Worm (Caenorhabditis elegans) whole organism, L1 larva: ENCODE measurements around the gene alfa-1.

ENCODE experiments used
- C04F5.9 ChIP-seq: sonication (generic microtip); optimal IDR thresholded peaks from 2 replicates; lab custom pipeline; 2016; ENCODE audit warnings: missing genetic modification characterization, missing compliant biosample characterization
- C16A3.4 ChIP-seq: fragments of 150-350 bp; optimal IDR thresholded peaks from 2 replicates; lab custom pipeline; 2014; ENCODE audit warnings: missing biosample characterization, missing genetic modification characterization
- aha-1 ChIP-seq: fragments of 150-350 bp; optimal IDR thresholded peaks from 2 replicates; lab custom pipeline; 2014; ENCODE audit warnings: missing biosample characterization, missing genetic modification characterization
- aly-2 ChIP-seq: fragments of 150-350 bp; optimal IDR thresholded peaks from 2 replicates; lab custom pipeline; 2014; ENCODE audit warnings: missing biosample characterization, missing genetic modification characterization
- ama-1 ChIP-seq: fragments of 150-350 bp; optimal IDR thresholded peaks from 2 replicates; lab custom pipeline; 2014
- blmp-1 ChIP-seq: fragments of 150-350 bp; optimal IDR thresholded peaks from 2 replicates; lab custom pipeline; 2014; ENCODE audit warnings: missing biosample characterization, missing genetic modification characterization
- ceh-8 ChIP-seq: fragments of 200-800 bp; sonication (Bioruptor generic); optimal IDR thresholded peaks from 2 replicates; lab custom pipeline; 2018; ENCODE audit warnings: mild to moderate bottlenecking, missing genetic modification characterization, moderate library complexity, missing compliant biosample characterization
- ceh-88 ChIP-seq: fragments of 200-800 bp; sonication (Bioruptor generic); IDR thresholded peaks from 2 replicates; pipeline ENCODE4 v1.3.6; 2022; ENCODE audit warnings: missing genetic modification characterization, missing compliant biosample characterization
- ceh-90 ChIP-seq: sonication (generic microtip); optimal IDR thresholded peaks from 2 replicates; lab custom pipeline; 2016; ENCODE audit warnings: missing genetic modification characterization, missing compliant biosample characterization
- dpl-1 ChIP-seq, 3 experiments: fragments of 150-350 bp in 2 of 3; sonication (generic microtip) in 1 of 3; optimal IDR thresholded peaks; 2 replicates each; lab custom pipeline; 2014 to 2017; ENCODE audit warnings: missing biosample characterization in 3 of 3, missing genetic modification characterization in 3 of 3, missing genetic modification reagents in 3 of 3
- efl-1 ChIP-seq, 4 experiments: fragments of 150-350 bp; optimal IDR thresholded peaks in 3 of 4; peaks in 1 of 4; 1 replicate in 1 of 4; 2 replicates in 3 of 4; lab custom pipeline; 2014; ENCODE audit warnings: missing biosample characterization in 2 of 4, missing genetic modification characterization in 2 of 4, missing genetic modification reagents in 2 of 4
- egl-13 ChIP-seq: sonication (generic microtip); optimal IDR thresholded peaks from 2 replicates; lab custom pipeline; 2016; ENCODE audit warnings: missing genotype, missing genetic modification reagents, missing genetic modification characterization, missing compliant biosample characterization
- elt-2 ChIP-seq: sonication (generic microtip); optimal IDR thresholded peaks from 2 replicates; lab custom pipeline; 2016; ENCODE audit warnings: missing genetic modification characterization, mild to moderate bottlenecking, inconsistent platforms, missing compliant biosample characterization, missing genetic modification reagents
- elt-3 ChIP-seq, 6 experiments: fragments of 150-350 bp in 1 of 6; sonication (generic microtip); optimal IDR thresholded peaks; 2 replicates each; lab custom pipeline; 2017 to 2018; ENCODE audit warnings: missing biosample characterization in 6 of 6, missing genetic modification characterization in 6 of 6, inconsistent platforms in 1 of 6
- fos-1 ChIP-seq: fragments of 150-350 bp; optimal IDR thresholded peaks from 2 replicates; lab custom pipeline; 2014; ENCODE audit warnings: missing biosample characterization, missing genetic modification characterization
- grh-1 ChIP-seq: fragments of 200-800 bp; sonication (Bioruptor generic); IDR thresholded peaks from 2 replicates; pipeline ENCODE4 v1.3.6; 2022; ENCODE audit warnings: missing genetic modification reagents, missing genetic modification characterization, missing compliant biosample characterization
- hlh-17 ChIP-seq: fragments of 200-800 bp; sonication (Bioruptor generic); optimal IDR thresholded peaks from 2 replicates; lab custom pipeline; 2018; ENCODE audit warnings: missing genetic modification characterization, mild to moderate bottlenecking, missing compliant biosample characterization, moderate library complexity, borderline replicate concordance
- hlh-4 ChIP-seq: sonication (generic microtip); optimal IDR thresholded peaks from 2 replicates; lab custom pipeline; 2016; ENCODE audit warnings: mild to moderate bottlenecking, missing genetic modification characterization, missing compliant biosample characterization
- hpl-2 ChIP-seq: fragments of 150-350 bp; optimal IDR thresholded peaks from 2 replicates; lab custom pipeline; 2014; ENCODE audit warnings: missing biosample characterization, missing genetic modification reagents, missing genetic modification characterization
- lin-14 ChIP-seq: fragments of 200-800 bp; sonication (Bioruptor generic); optimal IDR thresholded peaks from 2 replicates; lab custom pipeline; 2018; ENCODE audit warnings: mild to moderate bottlenecking, missing genetic modification characterization, moderate library complexity, missing compliant biosample characterization
- lin-15B ChIP-seq: fragments of 150-350 bp; sonication (generic microtip); optimal IDR thresholded peaks from 3 replicates; lab custom pipeline; 2014; ENCODE audit warnings: missing biosample characterization, missing genetic modification characterization
- lin-35 ChIP-seq, 2 experiments: fragments of 150-350 bp; optimal IDR thresholded peaks; 2 replicates each; lab custom pipeline; 2014; ENCODE audit warnings: missing biosample characterization in 2 of 2, missing genetic modification characterization in 2 of 2, missing genetic modification reagents in 2 of 2
- lir-3 ChIP-seq: sonication (generic microtip); optimal IDR thresholded peaks from 2 replicates; lab custom pipeline; 2016; ENCODE audit warnings: mild to moderate bottlenecking, missing genetic modification characterization, moderate library complexity, missing compliant biosample characterization; ENCODE audit not compliant: poor library complexity
- lsy-2 ChIP-seq, 2 experiments: fragments of 150-350 bp; optimal IDR thresholded peaks; 2 replicates each; lab custom pipeline; 2014; ENCODE audit warnings: missing biosample characterization in 2 of 2, missing genetic modification characterization in 2 of 2
- mdl-1 ChIP-seq, 2 experiments: fragments of 150-350 bp; optimal IDR thresholded peaks; 2 replicates each; lab custom pipeline; 2014 to 2017; ENCODE audit warnings: missing biosample characterization in 2 of 2, missing genetic modification characterization in 2 of 2, inconsistent platforms in 1 of 2
- mef-2 ChIP-seq: fragments of 150-350 bp; optimal IDR thresholded peaks from 2 replicates; lab custom pipeline; 2014; ENCODE audit warnings: missing biosample characterization, missing genetic modification characterization
- mep-1 ChIP-seq: fragments of 150-350 bp; optimal IDR thresholded peaks from 2 replicates; lab custom pipeline; 2014; ENCODE audit warnings: missing biosample characterization, missing genetic modification characterization
- nhr-12 ChIP-seq: sonication (generic microtip); optimal IDR thresholded peaks from 2 replicates; lab custom pipeline; 2017; ENCODE audit warnings: missing biosample characterization, missing genetic modification characterization
- nhr-20 ChIP-seq: sonication (generic microtip); optimal IDR thresholded peaks from 2 replicates; lab custom pipeline; 2016; ENCODE audit warnings: mild to moderate bottlenecking, missing genetic modification characterization, missing compliant biosample characterization
- nhr-28 ChIP-seq: fragments of 150-350 bp; optimal IDR thresholded peaks from 2 replicates; lab custom pipeline; 2014; ENCODE audit warnings: missing biosample characterization, missing genetic modification characterization
- nhr-71 ChIP-seq: sonication (generic microtip); optimal IDR thresholded peaks from 2 replicates; lab custom pipeline; 2016; ENCODE audit warnings: mild to moderate bottlenecking, missing genetic modification characterization, moderate library complexity, missing compliant biosample characterization
- nhr-76 ChIP-seq: sonication (generic microtip); optimal IDR thresholded peaks from 2 replicates; lab custom pipeline; 2017; ENCODE audit warnings: missing biosample characterization, missing genetic modification characterization
- nhr-85 ChIP-seq: sonication (generic microtip); peaks from one replicate; lab custom pipeline; 2016; ENCODE audit warnings: missing genetic modification characterization, inconsistent platforms, missing compliant biosample characterization
- nhr-90 ChIP-seq: sonication (generic microtip); optimal IDR thresholded peaks from 2 replicates; lab custom pipeline; 2016; ENCODE audit warnings: mild to moderate bottlenecking, missing genetic modification characterization, missing compliant biosample characterization; ENCODE audit not compliant: poor library complexity
- pag-3 ChIP-seq: sonication (generic microtip); optimal IDR thresholded peaks from 2 replicates; lab custom pipeline; 2017; ENCODE audit warnings: missing genetic modification characterization, mild to moderate bottlenecking, missing compliant biosample characterization, antibody characterized with exemption, borderline replicate concordance; ENCODE audit not compliant: insufficient read depth
- pax-3 ChIP-seq: fragments of 200-800 bp; sonication (Bioruptor generic); optimal IDR thresholded peaks from 2 replicates; lab custom pipeline; 2018; ENCODE audit warnings: mild to moderate bottlenecking, missing genetic modification characterization, moderate library complexity, missing compliant biosample characterization
- pqm-1 ChIP-seq: sonication (generic microtip); optimal IDR thresholded peaks from 3 replicates; lab custom pipeline; 2017; ENCODE audit warnings: missing biosample characterization, missing genetic modification characterization
- rnt-1 ChIP-seq: sonication (generic microtip); optimal IDR thresholded peaks from 2 replicates; lab custom pipeline; 2016; ENCODE audit warnings: mild to moderate bottlenecking, missing genetic modification characterization, moderate library complexity, missing compliant biosample characterization
- sox-4 ChIP-seq: sonication (generic microtip); optimal IDR thresholded peaks from 2 replicates; lab custom pipeline; 2016; ENCODE audit warnings: missing genetic modification characterization, missing compliant biosample characterization
- sup-37 ChIP-seq: fragments of 200-800 bp; sonication (Bioruptor generic); optimal IDR thresholded peaks from 2 replicates; lab custom pipeline; 2018; ENCODE audit warnings: mild to moderate bottlenecking, missing genetic modification characterization, missing compliant biosample characterization
- swsn-7 ChIP-seq: sonication (generic microtip); optimal IDR thresholded peaks from 2 replicates; lab custom pipeline; 2016; ENCODE audit warnings: missing genetic modification characterization, missing compliant biosample characterization
- tbx-2 ChIP-seq: sonication (generic microtip); optimal IDR thresholded peaks from 2 replicates; lab custom pipeline; 2016; ENCODE audit warnings: missing genetic modification characterization, missing compliant biosample characterization
- tlp-1 ChIP-seq: fragments of 150-350 bp; optimal IDR thresholded peaks from 2 replicates; lab custom pipeline; 2014; ENCODE audit warnings: missing biosample characterization, missing genetic modification characterization
- unc-130 ChIP-seq: fragments of 150-350 bp; optimal IDR thresholded peaks from 2 replicates; lab custom pipeline; 2017; ENCODE audit warnings: missing biosample characterization, missing genetic modification characterization, inconsistent platforms
- unc-86 ChIP-seq: sonication (generic microtip); optimal IDR thresholded peaks from 2 replicates; lab custom pipeline; 2016; ENCODE audit warnings: missing genetic modification characterization, missing compliant biosample characterization
- vab-15 ChIP-seq: sonication (generic microtip); optimal IDR thresholded peaks from 2 replicates; lab custom pipeline; 2017; ENCODE audit warnings: missing genotype, mild to moderate bottlenecking, missing genetic modification characterization, missing compliant biosample characterization
- xbp-1 ChIP-seq: sonication (generic microtip); optimal IDR thresholded peaks from 2 replicates; lab custom pipeline; 2016; ENCODE audit warnings: missing genetic modification characterization, missing compliant biosample characterization
- zag-1 ChIP-seq: fragments of 150-350 bp; optimal IDR thresholded peaks from 2 replicates; lab custom pipeline; 2014; ENCODE audit warnings: missing biosample characterization, missing genetic modification characterization
- ztf-4 ChIP-seq: fragments of 150-350 bp; optimal IDR thresholded peaks from 2 replicates; lab custom pipeline; 2014; ENCODE audit warnings: missing biosample characterization, missing genetic modification characterization

Gene alfa-1

DNA sequence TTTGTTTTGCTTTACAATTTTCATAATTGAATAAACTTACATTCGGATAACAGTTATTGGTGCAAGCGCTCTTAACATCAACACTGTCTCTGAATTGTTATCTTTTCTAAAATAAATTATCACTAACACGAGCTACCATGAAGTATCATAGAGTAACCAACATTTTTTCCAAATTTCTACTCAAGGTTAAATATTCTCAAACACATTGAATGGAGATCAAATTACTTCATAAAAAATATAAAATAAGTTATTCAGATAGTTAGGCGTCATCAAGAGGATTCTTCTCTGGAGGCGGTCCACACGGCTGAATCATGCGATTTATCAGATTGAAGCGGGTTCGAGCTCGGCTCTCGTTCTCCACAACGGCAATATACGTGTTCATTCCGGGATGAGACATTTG lies 36.1 kb upstream of the alfa-1 start, which contains the start of gene B0495.5:
B0495.5 (minus strand) TSS at position 101 of the 400 bp plus-strand sequence.
- TF ChIP-seq sup-37 (GFP tag; lab: Kevin White, UChicago): no peak
- TF ChIP-seq lsy-2 (tag; optimal IDR thresholded peaks at IDR 0.05; lab: Kevin White, UChicago): no peak

DNA sequence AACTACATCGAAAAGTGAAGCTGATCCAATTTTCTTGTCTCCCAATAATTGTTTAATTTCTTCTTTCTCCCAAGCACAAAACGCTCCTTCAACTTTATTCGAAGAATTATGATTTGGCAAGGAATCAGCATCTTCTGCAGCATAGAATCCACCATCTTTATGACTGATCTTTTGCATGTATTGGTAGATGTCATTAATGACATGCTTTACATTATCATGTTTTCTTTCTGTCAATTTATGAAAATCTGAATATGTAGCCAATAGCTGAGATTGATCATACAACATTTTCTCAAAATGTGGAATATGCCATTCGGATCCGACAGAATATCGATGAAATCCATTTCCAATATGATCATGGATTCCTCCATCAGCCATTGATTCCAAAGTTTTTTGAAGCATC lies 34.8 kb upstream of the alfa-1 start:
- TF ChIP-seq swsn-7 (tag; lab: Kevin White, UChicago) (no peak), ceh-8 (GFP tag; lab: Kevin White, UChicago) (no peak), zag-1 (tag; lab: Kevin White, UChicago) (no peak), C16A3.4 (tag; lab: Kevin White, UChicago) (no peak), lir-3 (tag; lab: Kevin White, UChicago) (no peak), C04F5.9 (tag; lab: Kevin White, UChicago) (no peak), rnt-1 (tag; lab: Kevin White, UChicago) (no peak), grh-1 (no peak), ceh-88 (no peak), aha-1 (tag; lab: Kevin White, UChicago) (no peak), nhr-12 (tag; lab: Kevin White, UChicago) (no peak), tbx-2 (tag; lab: Kevin White, UChicago) (no peak), pag-3 (tag; lab: Kevin White, UChicago) (no peak)

- TF ChIP-seq blmp-1 (tag; lab: Kevin White, UChicago): no peak
- no peak for TF ChIP-seq vab-15
- TF ChIP-seq hlh-17 (GFP tag; lab: Kevin White, UChicago): no peak
- TF ChIP-seq lin-35 (GFP tag; optimal IDR thresholded peaks at IDR 0.05; lab: Kevin White, UChicago): peak in 1 of 2 experiments; percentile 24
- no peak for TF ChIP-seq fos-1 (tag; lab: Kevin White, UChicago)
- TF ChIP-seq nhr-76 (tag; lab: Kevin White, UChicago): no peak
- no peak for TF ChIP-seq unc-86 (tag; lab: Kevin White, UChicago)
- TF ChIP-seq dpl-1 (GFP tag; optimal IDR thresholded peaks at IDR 0.05; lab: Kevin White, UChicago): no peak
- peak; percentile 36 for TF ChIP-seq tlp-1 (tag; lab: Kevin White, UChicago)
- TF ChIP-seq sox-4 (tag; lab: Kevin White, UChicago): no peak
- TF ChIP-seq ama-1 (lab: Kevin White, UChicago): no peak
- TF ChIP-seq nhr-12 (tag; lab: Kevin White, UChicago): no peak
- no peak for TF ChIP-seq nhr-85
- TF ChIP-seq lin-14 (GFP tag; lab: Kevin White, UChicago): peak; percentile 33
- TF ChIP-seq xbp-1 (tag; lab: Kevin White, UChicago): no peak
- TF ChIP-seq elt-2 (tag; lab: Kevin White, UChicago): peak; percentile 95
- no peak for TF ChIP-seq mef-2
- no peak for TF ChIP-seq egl-13 (tag; lab: Kevin White, UChicago)
- no peak for TF ChIP-seq elt-3 (tag; optimal IDR thresholded peaks at IDR 0.05; lab: Kevin White, UChicago)
- TF ChIP-seq ztf-4 (tag; lab: Kevin White, UChicago): no peak
- TF ChIP-seq unc-130: no peak
- TF ChIP-seq lir-3 (tag; lab: Kevin White, UChicago): no peak
- peak; percentile 20 for TF ChIP-seq nhr-90 (tag; lab: Kevin White, UChicago)
- no peak for TF ChIP-seq mep-1
- no peak for TF ChIP-seq lin-15B (tag; lab: Kevin White, UChicago)
- TF ChIP-seq nhr-71 (tag; lab: Kevin White, UChicago): no peak
- no peak for TF ChIP-seq pqm-1 (tag; lab: Kevin White, UChicago)
- TF ChIP-seq hlh-4 (tag; lab: Kevin White, UChicago): no peak
- TF ChIP-seq nhr-20 (tag; lab: Kevin White, UChicago): peak; percentile 24
- no peak for TF ChIP-seq tbx-2 (tag; lab: Kevin White, UChicago)
- TF ChIP-seq pax-3 (tag; lab: Kevin White, UChicago): no peak
- no peak for TF ChIP-seq nhr-28 (tag; lab: Kevin White, UChicago)
- TF ChIP-seq hpl-2 (GFP tag; lab: Kevin White, UChicago): no peak
- no peak for TF ChIP-seq lsy-2 (tag; optimal IDR thresholded peaks at IDR 0.05; lab: Kevin White, UChicago)
- no peak for TF ChIP-seq aly-2 (tag; lab: Kevin White, UChicago)
- no peak for TF ChIP-seq ceh-90 (tag; lab: Kevin White, UChicago)
- TF ChIP-seq sup-37 (GFP tag; lab: Kevin White, UChicago): no peak
- TF ChIP-seq efl-1 (optimal IDR thresholded peaks at IDR 0.05; lab: Kevin White, UChicago): no peak
- TF ChIP-seq efl-1 (GFP tag; optimal IDR thresholded peaks at IDR 0.05 in 1 of 2; lab: Kevin White, UChicago): no peak
- TF ChIP-seq grh-1: no peak
- no peak for TF ChIP-seq mdl-1 (tag; optimal IDR thresholded peaks at IDR 0.05; lab: Kevin White, UChicago)
Measured at ce11 chrII:7695636-7696035, 33.3 kb upstream of the alfa-1 start.
